Worm (Caenorhabditis elegans) whole organism, young adult: ENCODE data around the gene C08E8.6.
"Not testable (repeated sequence)": the region's sequence is repeated elsewhere in the genome, so short reads cannot be mapped to it uniquely, and the experiment has no call there.

Experiments
- B0035.1 ChIP-seq: sonication (generic microtip); optimal IDR thresholded peaks from 2 replicates; lab custom pipeline; 2016; ENCODE audit warnings: missing genetic modification characterization, mild to moderate bottlenecking, missing compliant biosample characterization, missing genotype, missing genetic modification reagents
- B0261.1 ChIP-seq: sonication (generic microtip); optimal IDR thresholded peaks from 2 replicates; lab custom pipeline; 2016; ENCODE audit warnings: mild to moderate bottlenecking, missing genetic modification characterization, moderate library complexity, missing compliant biosample characterization
- ceh-40 ChIP-seq: fragments of 200-800 bp; sonication (Bioruptor generic); IDR thresholded peaks from 2 replicates; pipeline ENCODE4 v1.3.6; 2022; ENCODE audit warnings: missing genetic modification characterization, missing compliant biosample characterization
- egl-44 ChIP-seq: fragments of 200-800 bp; sonication (Bioruptor generic); IDR thresholded peaks from 2 replicates; pipeline ENCODE4 v1.3.6; 2022; ENCODE audit warnings: missing genetic modification reagents, missing genetic modification characterization, missing compliant biosample characterization
- gei-17 ChIP-seq: fragments of 200-800 bp; sonication (Bioruptor generic); optimal IDR thresholded peaks from 2 replicates; lab custom pipeline; 2018; ENCODE audit warnings: mild to moderate bottlenecking, missing genetic modification characterization, missing compliant biosample characterization
- nhr-90 ChIP-seq: sonication (generic microtip); optimal IDR thresholded peaks from 2 replicates; lab custom pipeline; 2016; ENCODE audit warnings: missing genotype, mild to moderate bottlenecking, missing genetic modification characterization, missing compliant biosample characterization
- pha-4 ChIP-seq: fragments of 150-350 bp; sonication (generic microtip); optimal IDR thresholded peaks from 2 replicates; lab custom pipeline; 2014; ENCODE audit warnings: missing biosample characterization, missing genetic modification reagents, missing genetic modification characterization
- sea-2 ChIP-seq: fragments of 200-800 bp; sonication (Bioruptor generic); IDR thresholded peaks from 2 replicates; pipeline ENCODE4 v1.3.6; 2022; ENCODE audit warnings: missing genetic modification characterization, missing compliant biosample characterization
- somi-1 ChIP-seq: fragments of 200-800 bp; sonication (Bioruptor generic); optimal IDR thresholded peaks from 2 replicates; lab custom pipeline; 2018; ENCODE audit warnings: mild to moderate bottlenecking, missing genetic modification characterization, missing compliant biosample characterization

- not testable (repeated sequence) for TF ChIP-seq sea-2 (GFP tag; lab: Robert Waterston, UW); pha-4 (tag; lab: Kevin White, UChicago); B0261.1; egl-44; somi-1 (GFP tag; lab: Kevin White, UChicago); gei-17 (GFP tag; lab: Kevin White, UChicago); B0035.1 (tag; lab: Kevin White, UChicago); ceh-40; nhr-90 (tag; lab: Kevin White, UChicago)
These were observed 47.7 kb upstream of the C08E8.6 start for ce11 chrV:18415878-18416277.
